Fruit fly (Drosophila melanogaster): ENCODE results near the gene CG9813.

CG9813 gene

DNA sequence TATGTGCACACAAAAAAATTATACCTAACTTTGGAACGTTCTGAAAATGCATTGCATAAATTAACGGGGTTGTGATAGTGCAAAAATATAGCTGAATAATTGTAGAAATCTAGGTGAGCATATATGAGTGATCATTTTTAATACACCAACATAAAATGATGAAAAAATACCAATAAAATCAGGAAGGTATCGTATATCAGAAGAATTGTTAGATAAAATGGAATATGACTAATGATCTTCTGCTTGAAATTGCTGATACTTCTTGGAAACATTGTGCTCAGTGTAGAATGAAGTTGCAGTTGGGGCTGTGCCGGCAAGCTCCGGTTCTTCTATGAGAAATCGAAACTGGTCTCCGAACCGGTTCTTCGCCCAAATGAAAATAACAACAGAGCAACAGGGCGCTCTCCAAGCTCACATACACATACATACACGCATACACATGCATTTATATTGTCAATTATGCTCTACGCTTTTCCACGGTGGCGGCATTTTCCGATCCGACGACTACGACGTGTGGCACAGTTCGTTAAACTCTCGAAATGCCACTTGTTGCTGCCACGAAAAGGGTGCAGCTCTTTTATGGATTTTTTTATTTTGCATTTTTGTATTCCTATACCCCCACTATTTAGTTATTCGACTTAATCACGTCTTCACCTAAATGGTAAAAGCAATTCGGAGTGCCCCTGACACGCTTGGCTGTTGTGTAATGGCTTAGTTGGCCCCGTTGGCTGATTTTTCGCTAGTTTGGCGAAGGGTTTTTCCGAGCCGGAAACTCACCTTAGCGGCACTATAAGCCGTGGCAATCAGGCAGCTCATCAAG is 21.5 kb upstream of the CG9813 start (continued):
- TF ChIP-seq mld (GFP tag; IDR thresholded peaks at IDR 0.05; ENCODE audit: partially characterized antibody): no peak
- TF ChIP-seq ems (GFP tag; optimal IDR thresholded peaks at IDR 0.05): peak; percentile 73
- peak; percentile 78 for TF ChIP-seq CG10366 (GFP tag; IDR thresholded peaks at IDR 0.05)
- peak; percentile 76 for TF ChIP-seq Myb (GFP tag; optimal IDR thresholded peaks at IDR 0.05)
- peak; percentile 70 for TF ChIP-seq CG6654 (GFP tag; optimal IDR thresholded peaks at IDR 0.05)
- peak; percentile 78 for TF ChIP-seq Spps (tag; optimal IDR thresholded peaks at IDR 0.05)
- TF ChIP-seq fru (optimal IDR thresholded peaks at IDR 0.05): no peak
- TF ChIP-seq CG4328 (GFP tag; optimal IDR thresholded peaks at IDR 0.05): peak; percentile 73
- peak; percentile 76 for TF ChIP-seq nau (GFP tag; optimal IDR thresholded peaks at IDR 0.05)
- peak; percentile 82 for TF ChIP-seq slbo (GFP tag; IDR thresholded peaks at IDR 0.05)
- TF ChIP-seq Sry-δ (GFP tag; optimal IDR thresholded peaks at IDR 0.05): peak; percentile 29
- no peak for TF ChIP-seq CG13894 (tag; optimal IDR thresholded peaks at IDR 0.05)
- peak; percentile 65 for TF ChIP-seq CG33213 (GFP tag; optimal IDR thresholded peaks at IDR 0.05)
- TF ChIP-seq CG16815 (GFP tag; optimal IDR thresholded peaks at IDR 0.05): peak; percentile 87
- TF ChIP-seq z (GFP tag; IDR thresholded peaks at IDR 0.05): 0 out of 3 replicates have a peak, but pooled peaks have one; percentile 45
- TF ChIP-seq NfI (GFP tag; optimal IDR thresholded peaks at IDR 0.05): peak; percentile 90
- TF ChIP-seq CG4617 (GFP tag; optimal IDR thresholded peaks at IDR 0.05; ENCODE audit: borderline replicate concordance): peak; percentile 75
- TF ChIP-seq danr (GFP tag; IDR thresholded peaks at IDR 0.05): peak; percentile 81
- peak; percentile 87 for TF ChIP-seq Hmr (GFP tag; optimal IDR thresholded peaks at IDR 0.05)
- TF ChIP-seq tll (GFP tag; optimal IDR thresholded peaks at IDR 0.05): no peak
- no peak for TF ChIP-seq nerfin-2 (GFP tag; IDR thresholded peaks at IDR 0.05; ENCODE audit: partially characterized antibody)
- TF ChIP-seq H15 (GFP tag; IDR thresholded peaks at IDR 0.05): peak; percentile 79
- peak; percentile 67 for TF ChIP-seq schlank (tag; optimal IDR thresholded peaks at IDR 0.05)
- peak; percentile 96 for TF ChIP-seq dmrt99B (tag; optimal IDR thresholded peaks at IDR 0.05)
- no peak for TF ChIP-seq CG1832 (GFP tag; optimal IDR thresholded peaks at IDR 0.05)
- TF ChIP-seq CG34224 (GFP tag; IDR thresholded peaks at IDR 0.05; ENCODE audit: partially characterized antibody): no peak; the same call in 2 of the 3 replicates
- peak; percentile 80 for TF ChIP-seq CG1603 (tag; optimal IDR thresholded peaks at IDR 0.05)
- TF ChIP-seq CG11695 (GFP tag; IDR thresholded peaks at IDR 0.05): peak; percentile 91
- peak; percentile 69 for TF ChIP-seq CG12104 (GFP tag; optimal IDR thresholded peaks at IDR 0.05)
- peak; percentile 71; the same call in 1 of the 2 replicates for TF ChIP-seq ro (GFP tag; IDR thresholded peaks at IDR 0.05)
- peak; percentile 93 for TF ChIP-seq Hsf (GFP tag; optimal IDR thresholded peaks at IDR 0.05)
- TF ChIP-seq CG12659 (GFP tag; optimal IDR thresholded peaks at IDR 0.05): peak; percentile 92
- TF ChIP-seq CG33557 (GFP tag; optimal IDR thresholded peaks at IDR 0.05): peak; percentile 92
- TF ChIP-seq Usf (GFP tag; optimal IDR thresholded peaks at IDR 0.05): peak; percentile 78
- peak; percentile 73 for TF ChIP-seq sd (tag; optimal IDR thresholded peaks at IDR 0.05)
- peak; percentile 81 for TF ChIP-seq klu (GFP tag; IDR thresholded peaks at IDR 0.05)
- TF ChIP-seq CG10274 (GFP tag; optimal IDR thresholded peaks at IDR 0.05): peak; percentile 77
- TF ChIP-seq luna (GFP tag; optimal IDR thresholded peaks at IDR 0.05): peak; percentile 73
- peak; percentile 88 for TF ChIP-seq CG8290 (GFP tag; optimal IDR thresholded peaks at IDR 0.05)
- peak; percentile 58 to 77 for TF ChIP-seq CG8290 (tag; optimal IDR thresholded peaks at IDR 0.05)
- peak; percentile 96 for TF ChIP-seq CoRest (tag; optimal IDR thresholded peaks at IDR 0.05)
- no peak for TF ChIP-seq ato (GFP tag; IDR thresholded peaks at IDR 0.05; ENCODE audit: partially characterized antibody)
- TF ChIP-seq B-H1 (GFP tag; IDR thresholded peaks at IDR 0.05): peak; percentile 73
- peak; percentile 95 for TF ChIP-seq CG12391 (tag; optimal IDR thresholded peaks at IDR 0.05)
- TF ChIP-seq CG4707 (GFP tag; optimal IDR thresholded peaks at IDR 0.05): peak; percentile 66
- peak; percentile 84 for TF ChIP-seq Asciz (GFP tag; optimal IDR thresholded peaks at IDR 0.05)
- TF ChIP-seq CG16779 (GFP tag; IDR thresholded peaks at IDR 0.05): peak; percentile 63; the same call in 1 of the 2 replicates
- peak; percentile 95 for TF ChIP-seq CG2712 (tag; optimal IDR thresholded peaks at IDR 0.05)
